Fruit fly (Drosophila melanogaster): ENCODE data around the gene Arglu1.

DNA sequence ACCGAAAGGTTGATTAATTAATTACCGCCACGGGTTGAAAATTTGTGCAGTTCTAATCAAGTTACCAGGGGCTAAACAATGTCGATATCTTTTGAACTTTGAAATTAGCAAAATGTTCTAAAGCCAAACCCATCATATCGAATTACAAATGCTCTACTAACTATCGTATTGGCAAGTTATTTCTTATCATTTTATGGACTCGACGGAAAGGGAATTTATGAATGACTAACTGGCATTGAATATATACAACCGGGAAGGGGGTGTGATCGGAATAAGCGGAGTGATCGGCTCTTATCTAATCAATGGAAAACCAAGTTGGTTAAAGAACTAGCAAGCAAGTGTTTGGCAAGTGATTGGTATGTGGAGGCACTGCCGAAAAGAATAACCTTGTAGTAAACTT, 5.6 kb upstream of the Arglu1 start:
- TF ChIP-seq wek (GFP tag; optimal IDR thresholded peaks at IDR 0.05) (no peak), bsh (GFP tag; optimal IDR thresholded peaks at IDR 0.05) (no peak), unc-4 (GFP tag; IDR thresholded peaks at IDR 0.05; ENCODE audit: partially characterized antibody) (no peak), Hmx (GFP tag; optimal IDR thresholded peaks at IDR 0.05) (no peak), Fer3 (tag; optimal IDR thresholded peaks at IDR 0.05) (peak; percentile 48), CG13775 (GFP tag; optimal IDR thresholded peaks at IDR 0.05) (no peak), Opbp (GFP tag; IDR thresholded peaks at IDR 0.05; ENCODE audit: partially characterized antibody) (no peak)
